Fruit fly (Drosophila melanogaster) whole organism, prepupa: ENCODE results near the gene CG13376.

Source experiments
- Blimp-1 ChIP-seq: fragments of 200-800 bp; sonication (Bioruptor generic); optimal IDR thresholded peaks from 3 replicates; lab custom pipeline; 2017; ENCODE audit warnings: missing biosample characterization, missing genetic modification characterization, mild to moderate bottlenecking, moderate library complexity, missing genetic modification reagents
- CG1621 ChIP-seq: fragments of 200-800 bp; sonication (Bioruptor generic); optimal IDR thresholded peaks from 3 replicates; lab custom pipeline; 2018; ENCODE audit warnings: missing biosample characterization, mild to moderate bottlenecking, missing genetic modification characterization
- CG3032 ChIP-seq: fragments of 200-800 bp; optimal IDR thresholded peaks from 2 replicates; lab custom pipeline; 2019; ENCODE audit warnings: missing biosample characterization, mild to moderate bottlenecking, missing genetic modification characterization, moderate library complexity
- CG31627 ChIP-seq: fragments of 200-800 bp; sonication (Bioruptor generic); optimal IDR thresholded peaks from 3 replicates; lab custom pipeline; 2016; ENCODE audit warnings: missing biosample characterization, missing genetic modification characterization
- CG3919 ChIP-seq: fragments of 200-800 bp; sonication (Bioruptor generic); optimal IDR thresholded peaks from 3 replicates; lab custom pipeline; 2016; ENCODE audit warnings: missing biosample characterization, missing genetic modification characterization
- CG6854 ChIP-seq: fragments of 200-800 bp; sonication (Bioruptor generic); optimal IDR thresholded peaks from 2 replicates; lab custom pipeline; 2017; ENCODE audit warnings: missing biosample characterization, mild to moderate bottlenecking, missing genetic modification characterization
- Eip78C ChIP-seq: fragments of 200-800 bp; sonication (Bioruptor generic); peaks from one replicate; lab custom pipeline; 2016; ENCODE audit warnings: missing biosample characterization, missing genetic modification characterization
- Hr38 ChIP-seq: sonication (Bioruptor generic); optimal IDR thresholded peaks from 2 replicates; lab custom pipeline; 2016; ENCODE audit warnings: missing biosample characterization, missing genetic modification characterization
- Sox102F ChIP-seq: fragments of 200-800 bp; sonication (Bioruptor generic); optimal IDR thresholded peaks from 2 replicates; lab custom pipeline; 2016; ENCODE audit warnings: missing biosample characterization, mild to moderate bottlenecking, missing genetic modification characterization
- Sox14 ChIP-seq: fragments of 200-800 bp; sonication (Bioruptor generic); optimal IDR thresholded peaks from 3 replicates; lab custom pipeline; 2016; ENCODE audit warnings: missing biosample characterization, missing genetic modification characterization
- achi ChIP-seq: fragments of 200-800 bp; sonication (Bioruptor generic); optimal IDR thresholded peaks from 3 replicates; lab custom pipeline; 2016; ENCODE audit warnings: missing biosample characterization, missing genetic modification characterization
- cyc ChIP-seq: fragments of 200-800 bp; sonication (Bioruptor generic); optimal IDR thresholded peaks from 3 replicates; lab custom pipeline; 2016; ENCODE audit warnings: missing biosample characterization, missing genetic modification characterization
- dsx ChIP-seq: fragments of 200-800 bp; optimal IDR thresholded peaks from 3 replicates; lab custom pipeline; 2019; ENCODE audit warnings: missing biosample characterization, mild to moderate bottlenecking, missing genetic modification characterization, moderate library complexity; ENCODE audit not compliant: poor library complexity, severe bottlenecking
- esn ChIP-seq: fragments of 200-800 bp; sonication (Bioruptor generic); optimal IDR thresholded peaks from 2 replicates; lab custom pipeline; 2016; ENCODE audit warnings: missing biosample characterization, mild to moderate bottlenecking, missing genetic modification characterization, moderate library complexity
- fkh ChIP-seq: fragments of 200-800 bp; sonication (Bioruptor generic); optimal IDR thresholded peaks from 3 replicates; lab custom pipeline; 2017; ENCODE audit warnings: missing biosample characterization, mild to moderate bottlenecking, missing genetic modification characterization, moderate library complexity
- lz ChIP-seq: fragments of 200-800 bp; sonication (Bioruptor generic); optimal IDR thresholded peaks from 3 replicates; lab custom pipeline; 2016; ENCODE audit warnings: missing biosample characterization, missing genetic modification characterization
- pdm3 ChIP-seq: fragments of 200-800 bp; sonication (Bioruptor generic); optimal IDR thresholded peaks from 3 replicates; lab custom pipeline; 2016; ENCODE audit warnings: missing biosample characterization, missing genetic modification characterization
- ss ChIP-seq, 2 experiments: fragments of 200-800 bp; sonication (Bioruptor generic); optimal IDR thresholded peaks; 2 replicates in 1 of 2; 3 replicates in 1 of 2; lab custom pipeline; 2017 to 2018; ENCODE audit warnings: mild to moderate bottlenecking in 2 of 2, missing biosample characterization in 2 of 2, missing genetic modification characterization in 2 of 2, moderate library complexity in 1 of 2
- vri ChIP-seq: fragments of 200-800 bp; sonication (Bioruptor generic); optimal IDR thresholded peaks from 3 replicates; lab custom pipeline; 2016; ENCODE audit warnings: missing biosample characterization, mild to moderate bottlenecking, missing genetic modification characterization

Gene CG13376

DNA sequence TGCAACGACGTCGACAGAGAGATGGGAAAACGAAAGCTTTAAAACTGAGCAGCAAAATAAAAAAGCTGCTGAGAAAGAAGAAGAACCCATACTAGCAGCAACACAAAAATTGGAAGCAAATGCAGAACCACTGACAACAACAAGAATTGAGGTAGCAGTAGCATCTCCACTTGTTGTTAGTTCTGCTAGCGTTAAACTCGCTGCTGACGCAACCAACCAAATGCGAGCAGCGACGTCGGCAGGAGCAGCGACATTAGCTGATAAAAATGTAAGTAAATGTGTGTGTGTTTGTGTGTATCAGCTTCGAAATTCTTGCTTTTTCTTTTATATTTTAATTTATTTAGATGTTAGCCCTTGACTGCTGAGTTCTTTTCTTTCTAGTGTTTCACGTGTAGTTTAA lies 19.5 kb downstream of the CG13376 start:
- TF ChIP-seq Blimp-1 (GFP tag; lab: Kevin White, UChicago) (no peak), CG6854 (GFP tag; lab: Kevin White, UChicago) (peak; percentile 41)

DNA sequence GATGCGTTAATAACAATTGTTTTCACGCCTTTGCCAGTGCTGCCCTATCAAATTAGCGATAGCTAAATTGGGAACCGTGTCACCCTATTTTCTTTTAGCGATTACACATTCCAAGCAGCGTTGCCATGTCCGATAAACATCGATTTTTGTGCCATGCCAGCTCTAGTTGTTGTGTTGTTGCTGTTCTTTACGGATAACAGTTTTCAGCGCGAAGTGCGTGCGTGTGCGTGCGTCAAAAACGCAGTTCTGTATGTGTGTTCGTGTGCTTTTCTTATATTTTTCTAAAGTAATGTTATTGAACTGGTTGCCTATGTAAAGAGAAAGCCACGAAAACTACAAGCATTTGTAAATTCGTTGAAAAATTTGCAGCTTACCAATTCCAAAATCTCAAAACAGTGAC lies 21.0 kb downstream of the CG13376 start, which contains the start of the genes CG3038 and G9a:
Gene CG3038 (minus strand): TSS at position 55 of the 400 bp plus-strand sequence.
Gene G9a (plus strand): TSS at position 177 of the 400 bp plus-strand sequence.
- TF ChIP-seq ss (GFP tag; optimal IDR thresholded peaks at IDR 0.05; lab: Kevin White, UChicago) (peak in 1 of 2 experiments; percentile 47), CG1621 (peak; percentile 42), lz (GFP tag; lab: Kevin White, UChicago) (peak; percentile 5), fkh (GFP tag; lab: Kevin White, UChicago) (no peak), achi (GFP tag; lab: Kevin White, UChicago) (peak; percentile 19), vri (GFP tag; lab: Kevin White, UChicago) (peak; percentile 20), CG3032 (tag; lab: Kevin White, UChicago) (no peak), CG3919 (GFP tag; lab: Kevin White, UChicago) (peak; percentile 5), cyc (GFP tag; lab: Kevin White, UChicago) (peak; percentile 31), Hr38 (no peak), Sox14 (GFP tag; lab: Kevin White, UChicago) (peak; percentile 53), CG6854 (GFP tag; lab: Kevin White, UChicago) (peak; percentile 9), CG31627 (peak; percentile 22), Sox102F (GFP tag; lab: Kevin White, UChicago) (no peak), dsx (GFP tag; lab: Kevin White, UChicago) (peak; percentile 13), Eip78C (GFP tag; lab: Kevin White, UChicago) (peak; percentile 42), esn (GFP tag; lab: Kevin White, UChicago) (peak; percentile 36), pdm3 (GFP tag; lab: Kevin White, UChicago) (no peak)
